5 worm cellular contexts compared by ENCODE assay signal in the genomic region with DNA sequence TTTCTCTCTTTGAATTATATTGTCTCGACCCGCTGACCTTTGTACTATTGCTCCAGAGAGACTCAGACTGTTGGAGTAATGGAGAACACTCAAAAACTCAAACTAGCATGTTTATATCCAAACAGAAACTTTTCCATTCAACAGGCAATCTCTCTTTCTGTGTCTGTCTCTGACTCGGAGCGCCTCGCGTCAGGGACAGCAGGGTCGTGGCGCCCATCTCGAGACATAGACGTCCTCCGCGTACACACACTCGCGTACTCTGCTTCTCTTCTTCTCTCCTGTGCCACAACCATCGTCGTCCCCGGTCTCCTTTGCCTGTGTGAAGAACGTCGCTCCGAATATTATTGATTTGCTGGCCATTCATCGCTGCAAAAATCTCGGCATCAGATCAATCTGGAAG.
A peak's percentile ranks its signal among the peaks of the same experiment; 100 is the strongest.
TF ChIP-seq lines count a peak whose summit lies in the region.

No protein-coding gene starts in this region.

TF ChIP-seq in whole organism, L1 larva, 84 proteins besides CTCF, POLR2A, EP300 and RAD21 (continued from another document and continues in another):
- peak; percentile 48 for TF ChIP-seq C16A3.4 (tag; optimal IDR thresholded peaks at IDR 0.05; lab: Kevin White, UChicago)
- no peak for TF ChIP-seq ceh-90 (tag; optimal IDR thresholded peaks at IDR 0.05; lab: Kevin White, UChicago)
- no peak for TF ChIP-seq C04F5.9 (tag; optimal IDR thresholded peaks at IDR 0.05; lab: Kevin White, UChicago)
- TF ChIP-seq nhr-11 (tag; optimal IDR thresholded peaks at IDR 0.05; lab: Kevin White, UChicago) = no peak
- TF ChIP-seq unc-62 (GFP tag; optimal IDR thresholded peaks at IDR 0.05; lab: Kevin White, UChicago) = no peak
- no peak for TF ChIP-seq vab-15 (tag; optimal IDR thresholded peaks at IDR 0.05; lab: Kevin White, UChicago)
- no peak for TF ChIP-seq mef-2 (tag; optimal IDR thresholded peaks at IDR 0.05; lab: Kevin White, UChicago)
- no peak for TF ChIP-seq blmp-1 (tag; optimal IDR thresholded peaks at IDR 0.05; lab: Kevin White, UChicago)
- TF ChIP-seq nhr-19 (GFP tag; conservative IDR thresholded peaks at IDR 0.05; lab: Robert Waterston, UW) = peak; percentile 64
- peak; percentile 65 to 71 for TF ChIP-seq lin-35 (GFP tag; optimal IDR thresholded peaks at IDR 0.05; lab: Kevin White, UChicago)
- TF ChIP-seq dpl-1 (GFP tag; optimal IDR thresholded peaks at IDR 0.05; lab: Kevin White, UChicago) = peak; percentile 21 to 47 (median 43)
- peak; percentile 55 to 63 for TF ChIP-seq efl-1 (optimal IDR thresholded peaks at IDR 0.05; lab: Kevin White, UChicago)
- peak in 1 of 2 experiments; percentile 24 for TF ChIP-seq efl-1 (GFP tag; optimal IDR thresholded peaks at IDR 0.05 in 1 of 2; lab: Kevin White, UChicago)
- TF ChIP-seq lir-3 (tag; optimal IDR thresholded peaks at IDR 0.05; lab: Kevin White, UChicago; ENCODE audit: poor library complexity) = no peak
- peak; percentile 81 for TF ChIP-seq nhr-85 (tag; lab: Kevin White, UChicago)
- TF ChIP-seq zag-1 (tag; optimal IDR thresholded peaks at IDR 0.05; lab: Kevin White, UChicago) = no peak
- TF ChIP-seq nhr-76 (tag; optimal IDR thresholded peaks at IDR 0.05; lab: Kevin White, UChicago) = no peak
- peak; percentile 44 for TF ChIP-seq nhr-47 (tag; optimal IDR thresholded peaks at IDR 0.05; lab: Kevin White, UChicago)
- TF ChIP-seq jun-1 (tag; optimal IDR thresholded peaks at IDR 0.05; lab: Kevin White, UChicago) = peak; percentile 57
- peak in 1 of 2 experiments; percentile 57 for TF ChIP-seq mdl-1 (tag; optimal IDR thresholded peaks at IDR 0.05; lab: Kevin White, UChicago)
- peak; percentile 7 for TF ChIP-seq egl-13 (tag; optimal IDR thresholded peaks at IDR 0.05; lab: Kevin White, UChicago)
- TF ChIP-seq lin-14 (GFP tag; optimal IDR thresholded peaks at IDR 0.05; lab: Kevin White, UChicago) = peak; percentile 97
- TF ChIP-seq unc-30 (tag; optimal IDR thresholded peaks at IDR 0.05; lab: Kevin White, UChicago) = no peak
- no peak for TF ChIP-seq nhr-28 (tag; optimal IDR thresholded peaks at IDR 0.05; lab: Kevin White, UChicago)
- no peak for TF ChIP-seq C34B4.2 (tag; optimal IDR thresholded peaks at IDR 0.05; lab: Kevin White, UChicago)

TF ChIP-seq in whole organism, L2 larva, 48 proteins besides CTCF, POLR2A, EP300 and RAD21 (continued from another document):
- peak; percentile 68 for TF ChIP-seq unc-55 (GFP tag; optimal IDR thresholded peaks at IDR 0.05; lab: Kevin White, UChicago)
- TF ChIP-seq egl-27 (tag; optimal IDR thresholded peaks at IDR 0.05; lab: Kevin White, UChicago) = peak; percentile 61
- TF ChIP-seq gmeb-1 (tag; optimal IDR thresholded peaks at IDR 0.05; lab: Kevin White, UChicago) = peak; percentile 49
- TF ChIP-seq elt-1 (tag; optimal IDR thresholded peaks at IDR 0.05; lab: Kevin White, UChicago) = no peak
- peak; percentile 17 for TF ChIP-seq mab-5 (tag; optimal IDR thresholded peaks at IDR 0.05; lab: Kevin White, UChicago)
- TF ChIP-seq sma-3 (GFP tag; optimal IDR thresholded peaks at IDR 0.05; lab: Kevin White, UChicago) = peak; percentile 46
- TF ChIP-seq sem-4 (tag; optimal IDR thresholded peaks at IDR 0.05; lab: Kevin White, UChicago) = peak; percentile 50
- peak; percentile 85 for TF ChIP-seq sma-9 (GFP tag; optimal IDR thresholded peaks at IDR 0.05; lab: Kevin White, UChicago)
- TF ChIP-seq sma-9 (tag; optimal IDR thresholded peaks at IDR 0.05; lab: Kevin White, UChicago) = no peak
- TF ChIP-seq mdl-1 (tag; optimal IDR thresholded peaks at IDR 0.05; lab: Kevin White, UChicago) = peak; percentile 26 to 49
- TF ChIP-seq peb-1 (tag; optimal IDR thresholded peaks at IDR 0.05; lab: Kevin White, UChicago) = peak; percentile 71
- TF ChIP-seq C34F6.9 (tag; optimal IDR thresholded peaks at IDR 0.05; lab: Kevin White, UChicago) = peak; percentile 80
- TF ChIP-seq nhr-23 (tag; optimal IDR thresholded peaks at IDR 0.05; lab: Kevin White, UChicago) = no peak
- TF ChIP-seq ztf-11 (tag; optimal IDR thresholded peaks at IDR 0.05; lab: Kevin White, UChicago) = no peak
- TF ChIP-seq nhr-129 (tag; optimal IDR thresholded peaks at IDR 0.05; lab: Kevin White, UChicago) = peak; percentile 91
- TF ChIP-seq ztf-4 (tag; optimal IDR thresholded peaks at IDR 0.05; lab: Kevin White, UChicago) = no peak
- peak; percentile 54 for TF ChIP-seq lin-13 (GFP tag; optimal IDR thresholded peaks at IDR 0.05; lab: Kevin White, UChicago)
- TF ChIP-seq fos-1 (tag; optimal IDR thresholded peaks at IDR 0.05; lab: Kevin White, UChicago) = peak; percentile 83
- TF ChIP-seq nhr-6 (tag; optimal IDR thresholded peaks at IDR 0.05; lab: Kevin White, UChicago) = no peak
TF ChIP-seq in whole organism, L2 larva: peak in this region for 22.

TF ChIP-seq in whole organism, L3 larva, 47 proteins besides CTCF, POLR2A, EP300 and RAD21 (continued from another document and continues in another):
- TF ChIP-seq nhr-43 (tag; optimal IDR thresholded peaks at IDR 0.05; lab: Kevin White, UChicago; ENCODE audit: poor library complexity, severe bottlenecking) (peak; percentile 11), tbx-2 (tag; optimal IDR thresholded peaks at IDR 0.05; lab: Kevin White, UChicago) (no peak), elt-2 (tag; optimal IDR thresholded peaks at IDR 0.05; lab: Kevin White, UChicago) (peak; percentile 80), mdl-1 (tag; optimal IDR thresholded peaks at IDR 0.05; lab: Kevin White, UChicago) (peak; percentile 16), unc-62 (GFP tag; optimal IDR thresholded peaks at IDR 0.05; lab: Kevin White, UChicago) (no peak), ceh-82 (tag; optimal IDR thresholded peaks at IDR 0.05; lab: Kevin White, UChicago) (no peak), aly-2 (tag; optimal IDR thresholded peaks at IDR 0.05; lab: Kevin White, UChicago) (no peak), ceh-28 (tag; optimal IDR thresholded peaks at IDR 0.05; lab: Kevin White, UChicago) (peak; percentile 50), R02D3.7 (tag; optimal IDR thresholded peaks at IDR 0.05; lab: Kevin White, UChicago) (peak; percentile 52), egl-27 (tag; optimal IDR thresholded peaks at IDR 0.05; lab: Kevin White, UChicago) (no peak), nfya-1 (tag; optimal IDR thresholded peaks at IDR 0.05; lab: Kevin White, UChicago; ENCODE audit: insufficient read depth) (peak; percentile 81), elt-1 (tag; optimal IDR thresholded peaks at IDR 0.05; lab: Kevin White, UChicago) (no peak), elt-3 (tag; optimal IDR thresholded peaks at IDR 0.05; lab: Kevin White, UChicago) (no peak), skn-1 (tag; optimal IDR thresholded peaks at IDR 0.05; lab: Kevin White, UChicago) (no peak), nhr-25 (tag; optimal IDR thresholded peaks at IDR 0.05; lab: Kevin White, UChicago) (peak; percentile 79), mml-1 (tag; optimal IDR thresholded peaks at IDR 0.05; lab: Kevin White, UChicago) (no peak), zag-1 (tag; optimal IDR thresholded peaks at IDR 0.05; lab: Kevin White, UChicago) (no peak), pha-4 (tag; optimal IDR thresholded peaks at IDR 0.05; lab: Kevin White, UChicago) (peak; percentile 94), fkh-10 (GFP tag; optimal IDR thresholded peaks at IDR 0.05; lab: Kevin White, UChicago) (no peak), nhr-76 (tag; optimal IDR thresholded peaks at IDR 0.05; lab: Kevin White, UChicago) (no peak), unc-39 (tag; optimal IDR thresholded peaks at IDR 0.05; lab: Kevin White, UChicago) (no peak), nhr-23 (tag; optimal IDR thresholded peaks at IDR 0.05; lab: Kevin White, UChicago) (peak; percentile 61), hmg-11 (tag; optimal IDR thresholded peaks at IDR 0.05; lab: Kevin White, UChicago) (peak; percentile 91), egl-5 (tag; optimal IDR thresholded peaks at IDR 0.05; lab: Kevin White, UChicago) (peak; percentile 27), nhr-77 (tag; optimal IDR thresholded peaks at IDR 0.05; lab: Kevin White, UChicago) (no peak), ztf-11 (tag; optimal IDR thresholded peaks at IDR 0.05; lab: Kevin White, UChicago) (no peak), ztf-4 (tag; optimal IDR thresholded peaks at IDR 0.05; lab: Kevin White, UChicago) (no peak), daf-12 (tag; optimal IDR thresholded peaks at IDR 0.05; lab: Kevin White, UChicago) (no peak), jun-1 (tag; optimal IDR thresholded peaks at IDR 0.05; lab: Kevin White, UChicago) (peak; percentile 44), ceh-9 (tag; optimal IDR thresholded peaks at IDR 0.05; lab: Kevin White, UChicago) (no peak)

TF ChIP-seq in whole organism, L4 larva, 104 proteins besides CTCF, POLR2A, EP300 and RAD21 (continued from another document and continues in another):
- TF ChIP-seq nhr-28 (tag; optimal IDR thresholded peaks at IDR 0.05; lab: Kevin White, UChicago) (peak; percentile 91), snpc-4 (tag; optimal IDR thresholded peaks at IDR 0.05; lab: Kevin White, UChicago) (no peak), lin-29 (GFP tag; IDR thresholded peaks at IDR 0.05; lab: Robert Waterston, UW) (no peak), duxl-1 (tag; optimal IDR thresholded peaks at IDR 0.05; lab: Kevin White, UChicago; ENCODE audit: poor library complexity) (no peak), spr-1 (tag; optimal IDR thresholded peaks at IDR 0.05; lab: Kevin White, UChicago) (peak; percentile 22), daf-16 (GFP tag; optimal IDR thresholded peaks at IDR 0.05; lab: Kevin White, UChicago) (peak in 1 of 2 experiments; percentile 61), daf-16 (tag; optimal IDR thresholded peaks at IDR 0.05; lab: Kevin White, UChicago) (peak; percentile 82), F37D6.2 (tag; optimal IDR thresholded peaks at IDR 0.05; lab: Kevin White, UChicago) (peak; percentile 39), nhr-41 (GFP tag; IDR thresholded peaks at IDR 0.05; lab: Robert Waterston, UW) (peak; percentile 87; the same call in 1 of the 2 replicates), mes-2 (tag; optimal IDR thresholded peaks at IDR 0.05; lab: Kevin White, UChicago; ENCODE audit: poor library complexity, severe bottlenecking) (peak; percentile 56), lsy-2 (tag; optimal IDR thresholded peaks at IDR 0.05; lab: Kevin White, UChicago) (peak; percentile 49 to 78), hlh-11 (tag; optimal IDR thresholded peaks at IDR 0.05; lab: Kevin White, UChicago) (peak; percentile 95), dve-1 (tag; optimal IDR thresholded peaks at IDR 0.05; lab: Kevin White, UChicago; ENCODE audit: insufficient read depth) (peak; percentile 86), hlh-30 (tag; optimal IDR thresholded peaks at IDR 0.05; lab: Kevin White, UChicago; ENCODE audit: insufficient read depth) (peak; percentile 93), aly-2 (tag; optimal IDR thresholded peaks at IDR 0.05; lab: Kevin White, UChicago) (no peak), lin-1 (GFP tag; IDR thresholded peaks at IDR 0.05; lab: Robert Waterston, UW) (peak; percentile 30; the same call in 1 of the 2 replicates), ctbp-1 (GFP tag; IDR thresholded peaks at IDR 0.05; lab: Robert Waterston, UW) (peak; percentile 65; the same call in 1 of the 2 replicates), nhr-6 (tag; optimal IDR thresholded peaks at IDR 0.05; lab: Kevin White, UChicago) (peak; percentile 42), fkh-10 (GFP tag; optimal IDR thresholded peaks at IDR 0.05; lab: Kevin White, UChicago) (peak; percentile 31), lin-38 (GFP tag; IDR thresholded peaks at IDR 0.05; lab: Robert Waterston, UW) (peak; percentile 51), ceh-44 (GFP tag; IDR thresholded peaks at IDR 0.05; lab: Robert Waterston, UW) (0 out of 2 replicates have a peak, but pooled peaks have one; percentile 17), Y105C5A.15 (GFP tag; IDR thresholded peaks at IDR 0.05; lab: Robert Waterston, UW) (no peak), set-16 (GFP tag; IDR thresholded peaks at IDR 0.05; lab: Robert Waterston, UW) (peak; percentile 74), vab-7 (GFP tag; IDR thresholded peaks at IDR 0.05; lab: Robert Waterston, UW) (0 out of 2 replicates have a peak, but pooled peaks have one; percentile 31), madf-5 (GFP tag; IDR thresholded peaks at IDR 0.05; lab: Robert Waterston, UW) (no peak), aha-1 (tag; lab: Kevin White, UChicago) (peak; percentile 97), unc-62 (GFP tag; optimal IDR thresholded peaks at IDR 0.05 in 1 of 2; lab: Kevin White, UChicago) (peak in 1 of 2 experiments; percentile 36), unc-62 (tag; optimal IDR thresholded peaks at IDR 0.05; lab: Kevin White, UChicago) (no peak), hif-1 (tag; optimal IDR thresholded peaks at IDR 0.05; lab: Kevin White, UChicago) (peak in 1 of 2 experiments; percentile 66), nhr-77 (tag; optimal IDR thresholded peaks at IDR 0.05; lab: Kevin White, UChicago) (peak; percentile 83)

TF ChIP-seq in whole organism, young adult, 124 proteins besides CTCF, POLR2A, EP300 and RAD21 (continued from another document and continues in another):
- no peak for TF ChIP-seq F39B2.1 (GFP tag; IDR thresholded peaks at IDR 0.05; lab: Robert Waterston, UW)
- TF ChIP-seq K12H6.12 (tag; optimal IDR thresholded peaks at IDR 0.05; lab: Kevin White, UChicago) = peak; percentile 79
- TF ChIP-seq B0336.3 (GFP tag; IDR thresholded peaks at IDR 0.05; lab: Robert Waterston, UW) = peak; percentile 45; the same call in 1 of the 2 replicates
- TF ChIP-seq rcor-1 (GFP tag; IDR thresholded peaks at IDR 0.05; lab: Robert Waterston, UW) = no peak; the same call in 1 of the 2 replicates
- TF ChIP-seq ekl-4 (GFP tag; IDR thresholded peaks at IDR 0.05; lab: Robert Waterston, UW) = 0 out of 2 replicates have a peak, but pooled peaks have one; percentile 30
- no peak for TF ChIP-seq athp-1 (tag; optimal IDR thresholded peaks at IDR 0.05; lab: Kevin White, UChicago)
- TF ChIP-seq mcd-1 (GFP tag; IDR thresholded peaks at IDR 0.05; lab: Robert Waterston, UW) = peak; percentile 65
- no peak for TF ChIP-seq unc-62 (GFP tag; optimal IDR thresholded peaks at IDR 0.05; lab: Kevin White, UChicago)
- TF ChIP-seq F37B4.10 (GFP tag; IDR thresholded peaks at IDR 0.05; lab: Robert Waterston, UW) = no peak
- TF ChIP-seq hmg-1.2 (GFP tag; IDR thresholded peaks at IDR 0.05; lab: Robert Waterston, UW) = peak; percentile 68; the same call in 1 of the 2 replicates
- TF ChIP-seq efl-1 (GFP tag; optimal IDR thresholded peaks at IDR 0.05; lab: Kevin White, UChicago) = no peak
- TF ChIP-seq attf-5 (GFP tag; optimal IDR thresholded peaks at IDR 0.05; lab: Kevin White, UChicago) = peak; percentile 90
- TF ChIP-seq Y53F4B.3 (GFP tag; IDR thresholded peaks at IDR 0.05; lab: Robert Waterston, UW) = no peak
- peak; percentile 43 for TF ChIP-seq madf-10 (tag; optimal IDR thresholded peaks at IDR 0.05; lab: Kevin White, UChicago)
- TF ChIP-seq snpc-4 (GFP tag; optimal IDR thresholded peaks at IDR 0.05; lab: Kevin White, UChicago) = no peak
- peak in 3 of 4 experiments; percentile 12 to 55 (median 45) for TF ChIP-seq snpc-4 (tag; optimal IDR thresholded peaks at IDR 0.05; lab: Kevin White, UChicago)
- peak; percentile 45 for TF ChIP-seq nhr-90 (tag; optimal IDR thresholded peaks at IDR 0.05; lab: Kevin White, UChicago)
- no peak for TF ChIP-seq pha-4 (tag; optimal IDR thresholded peaks at IDR 0.05; lab: Kevin White, UChicago)
- TF ChIP-seq ccch-3 (GFP tag; optimal IDR thresholded peaks at IDR 0.05; lab: Kevin White, UChicago) = no peak
- peak; percentile 47 for TF ChIP-seq ztf-18 (tag; optimal IDR thresholded peaks at IDR 0.05; lab: Kevin White, UChicago)
- no peak for TF ChIP-seq lin-35 (GFP tag; optimal IDR thresholded peaks at IDR 0.05; lab: Kevin White, UChicago)
- no peak for TF ChIP-seq Y67H2A.10 (GFP tag; conservative IDR thresholded peaks at IDR 0.05; lab: Robert Waterston, UW)
- TF ChIP-seq egrh-3 (GFP tag; IDR thresholded peaks at IDR 0.05; lab: Robert Waterston, UW) = peak; percentile 56
- no peak for TF ChIP-seq hlh-26 (GFP tag; conservative IDR thresholded peaks at IDR 0.05; lab: Robert Waterston, UW)
- TF ChIP-seq chd-7 (tag; optimal IDR thresholded peaks at IDR 0.05; lab: Kevin White, UChicago) = peak; percentile 44
- no peak for TF ChIP-seq rec-8 (tag; optimal IDR thresholded peaks at IDR 0.05; lab: Kevin White, UChicago)
- TF ChIP-seq ceh-40 (GFP tag; IDR thresholded peaks at IDR 0.05; lab: Robert Waterston, UW) = no peak
- no peak for TF ChIP-seq let-526 (GFP tag; IDR thresholded peaks at IDR 0.05; lab: Robert Waterston, UW)
- no peak for TF ChIP-seq nfya-1 (tag; optimal IDR thresholded peaks at IDR 0.05; lab: Kevin White, UChicago; ENCODE audit: borderline replicate concordance, insufficient read depth)
- peak; percentile 2 to 30 for TF ChIP-seq let-607 (tag; optimal IDR thresholded peaks at IDR 0.05; lab: Kevin White, UChicago)
- no peak for TF ChIP-seq Y56A3A.18 (GFP tag; IDR thresholded peaks at IDR 0.05; lab: Robert Waterston, UW)
- TF ChIP-seq hmg-20 (GFP tag; IDR thresholded peaks at IDR 0.05; lab: Robert Waterston, UW) = no peak
- TF ChIP-seq snpc-1.3 (tag; optimal IDR thresholded peaks at IDR 0.05; lab: Kevin White, UChicago; ENCODE audit: insufficient read depth) = no peak
- no peak for TF ChIP-seq tbx-9 (tag; optimal IDR thresholded peaks at IDR 0.05; lab: Kevin White, UChicago; ENCODE audit: borderline replicate concordance)
- no peak for TF ChIP-seq ztf-22 (GFP tag; optimal IDR thresholded peaks at IDR 0.05; lab: Kevin White, UChicago)
